Worm (Caenorhabditis elegans) whole organism, midembryonic: ENCODE results near the gene R52.6.

Experiments
- T22C8.4 ChIP-seq: fragments of 200-800 bp; sonication (Bioruptor generic); IDR thresholded peaks from 2 replicates; pipeline ENCODE4 v1.3.6; 2022; ENCODE audit warnings: missing genetic modification characterization, missing compliant biosample characterization
- cog-1 ChIP-seq: sonication (generic microtip); optimal IDR thresholded peaks from 2 replicates; lab custom pipeline; 2016; ENCODE audit warnings: missing genetic modification characterization, missing compliant biosample characterization
- flt-1 ChIP-seq: fragments of 200-800 bp; sonication (Bioruptor generic); IDR thresholded peaks from 2 replicates; pipeline ENCODE4 v1.3.6; 2022; ENCODE audit warnings: missing genetic modification characterization, missing compliant biosample characterization
- klf-2 ChIP-seq: fragments of 200-800 bp; sonication (Bioruptor generic); conservative IDR thresholded peaks from 2 replicates; pipeline ENCODE4 v1.3.6; 2022; ENCODE audit warnings: missing genetic modification reagents, missing genetic modification characterization, missing compliant biosample characterization
- med-1 ChIP-seq: sonication (generic microtip); optimal IDR thresholded peaks from 2 replicates; lab custom pipeline; 2017; ENCODE audit warnings: missing genetic modification characterization, mild to moderate bottlenecking, missing compliant biosample characterization, antibody characterized with exemption, missing genetic modification reagents; ENCODE audit not compliant: insufficient read depth
- ref-1 ChIP-seq: fragments of 200-800 bp; sonication (Bioruptor generic); conservative IDR thresholded peaks from 2 replicates; pipeline ENCODE4 v1.3.6; 2022; ENCODE audit warnings: missing genetic modification reagents, missing genetic modification characterization, missing compliant biosample characterization
- tab-1 ChIP-seq: fragments of 200-800 bp; sonication (Bioruptor generic); IDR thresholded peaks from 2 replicates; pipeline ENCODE4 v1.3.6; 2022; ENCODE audit warnings: missing genetic modification characterization, missing compliant biosample characterization
- ztf-23 ChIP-seq: fragments of 200-800 bp; sonication (Bioruptor generic); IDR thresholded peaks from 2 replicates; pipeline ENCODE4 v1.3.6; 2022; ENCODE audit warnings: missing genetic modification reagents, missing genetic modification characterization, missing compliant biosample characterization
- ztf-29 ChIP-seq: fragments of 200-800 bp; sonication (Bioruptor generic); IDR thresholded peaks from 2 replicates; pipeline ENCODE4 v1.3.6; 2022; ENCODE audit warnings: missing genetic modification reagents, missing genetic modification characterization, missing compliant biosample characterization

R52.6 gene

DNA sequence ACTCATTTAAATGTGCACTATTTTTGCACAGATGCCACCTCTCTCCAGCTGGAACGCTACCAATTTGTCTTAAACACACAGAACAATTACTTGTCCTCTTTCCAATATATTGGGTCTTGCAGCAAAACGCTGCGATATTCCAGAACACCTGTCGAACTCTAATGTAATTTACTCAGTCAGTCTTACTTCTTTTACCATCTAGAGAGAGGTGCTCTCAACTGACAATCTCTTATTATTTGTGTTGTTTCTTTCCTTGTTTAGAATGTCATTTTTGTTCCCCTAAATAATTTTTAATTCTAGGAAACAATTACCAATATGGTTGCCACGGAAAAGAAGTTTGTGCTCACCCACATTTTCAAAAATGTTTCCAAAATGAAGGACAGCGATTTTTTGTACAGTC is 17.9 kb upstream of the R52.6 start, which contains the start of gene sdz-28:
sdz-28 (plus strand) TSS at position 301 of the 400 bp plus-strand sequence.
- TF ChIP-seq ref-1, result no peak
- TF ChIP-seq flt-1 (GFP tag; lab: Robert Waterston, UW), result no peak

DNA sequence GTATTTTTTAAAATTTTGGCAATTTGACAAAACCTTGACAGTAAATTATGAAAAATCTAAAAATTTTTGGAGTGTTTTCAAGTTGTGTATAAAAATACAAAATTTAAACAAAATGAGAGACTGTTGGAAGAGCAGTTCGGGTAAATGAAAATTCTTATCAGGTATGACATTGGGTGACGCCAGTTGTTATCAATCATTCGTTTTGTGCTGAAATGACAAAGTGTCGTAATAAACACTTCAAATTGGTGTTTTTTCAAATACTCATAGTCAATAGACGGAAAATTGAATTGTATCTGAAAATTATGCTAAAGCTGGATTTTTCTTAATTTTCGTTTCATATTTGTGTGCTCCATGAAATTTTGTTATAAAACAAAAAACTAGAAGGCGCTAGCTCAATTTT is 9.9 kb upstream of the R52.6 start:
- TF ChIP-seq tab-1 (GFP tag; lab: Robert Waterston, UW) (no peak), ztf-23 (GFP tag; lab: Robert Waterston, UW) (no peak), klf-2 (GFP tag; lab: Robert Waterston, UW) (no peak), med-1 (no peak), ref-1 (no peak), T22C8.4 (GFP tag; lab: Robert Waterston, UW) (no peak), flt-1 (GFP tag; lab: Robert Waterston, UW) (no peak), cog-1 (tag; lab: Kevin White, UChicago) (no peak), ztf-29 (GFP tag; lab: Robert Waterston, UW) (no peak)

DNA sequence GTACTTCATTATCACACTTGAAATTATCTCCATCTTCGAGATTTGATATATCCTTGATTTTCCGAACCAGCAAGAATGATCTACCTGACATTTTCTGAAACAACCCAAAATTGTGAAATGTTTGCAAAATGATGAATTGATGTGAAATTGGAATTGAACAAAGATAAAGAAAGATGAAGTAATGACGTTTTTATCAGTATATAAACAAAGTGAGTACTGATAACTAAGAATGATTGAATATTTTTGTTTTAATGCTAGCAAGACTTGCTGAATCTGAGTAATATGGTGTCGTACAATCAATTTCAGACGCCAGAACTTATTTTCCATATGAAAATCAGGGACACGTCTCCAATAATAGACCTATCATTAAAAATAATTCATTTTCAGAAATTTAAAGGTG is 9.2 kb upstream of the R52.6 start, which contains the start of gene math-37:
math-37 (minus strand) TSS at position 101 of the 400 bp plus-strand sequence.
- TF ChIP-seq tab-1 (GFP tag; lab: Robert Waterston, UW) (no peak), cog-1 (tag; lab: Kevin White, UChicago) (no peak)

DNA sequence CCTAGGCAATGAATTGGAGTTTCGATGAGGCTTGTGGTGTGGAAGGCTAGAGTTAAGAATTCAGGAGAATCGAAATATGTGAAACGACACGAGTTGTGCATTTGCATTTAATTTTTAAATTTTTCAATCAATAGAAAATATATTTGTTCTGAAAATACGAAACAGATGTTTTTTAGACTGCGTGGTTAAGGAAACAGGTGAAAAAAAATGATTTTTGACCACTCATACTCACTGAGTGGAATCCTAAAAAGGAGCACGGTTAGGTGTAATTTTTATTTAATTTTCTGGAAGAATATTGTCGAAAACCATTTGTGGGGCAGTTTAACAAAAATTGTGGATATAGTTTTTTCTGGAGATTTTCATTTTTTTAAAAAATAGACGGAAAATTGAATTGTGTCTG is 3.9 kb upstream of the R52.6 start, which contains the start of gene srh-195:
srh-195 (minus strand) TSS at position 101 of the 400 bp plus-strand sequence.
- TF ChIP-seq T22C8.4 (GFP tag; lab: Robert Waterston, UW), result no peak
- no peak for TF ChIP-seq med-1
- TF ChIP-seq flt-1 (GFP tag; lab: Robert Waterston, UW), result no peak
- no peak for TF ChIP-seq cog-1 (tag; lab: Kevin White, UChicago)
- no peak for TF ChIP-seq tab-1 (GFP tag; lab: Robert Waterston, UW)
- TF ChIP-seq klf-2 (GFP tag; lab: Robert Waterston, UW), result no peak
- no peak for TF ChIP-seq ref-1
- no peak for TF ChIP-seq ztf-29 (GFP tag; lab: Robert Waterston, UW)
- no peak for TF ChIP-seq ztf-23 (GFP tag; lab: Robert Waterston, UW)

DNA sequence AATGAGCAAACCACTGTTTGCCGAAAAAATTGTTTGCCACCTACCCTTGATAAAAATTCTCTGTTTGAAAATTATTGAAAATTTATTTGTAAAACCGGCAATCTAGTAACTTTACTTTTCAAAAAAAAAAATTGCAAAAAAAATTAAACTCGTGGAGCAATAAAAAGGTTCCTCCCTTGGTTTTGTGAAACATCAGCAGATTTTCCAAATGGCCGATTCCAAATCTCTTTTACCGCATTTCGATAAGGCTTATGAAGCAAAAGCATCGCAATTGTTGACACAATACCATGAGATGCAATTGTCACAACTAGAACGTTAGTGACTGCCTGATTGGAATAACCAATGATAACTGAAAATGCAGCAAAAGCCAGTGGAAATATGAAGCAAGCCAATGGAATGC is 1.6 kb upstream of the R52.6 start:
- no peak for TF ChIP-seq ref-1
- TF ChIP-seq med-1, result no peak
- TF ChIP-seq ztf-29 (GFP tag; lab: Robert Waterston, UW), result no peak
- no peak for TF ChIP-seq klf-2 (GFP tag; lab: Robert Waterston, UW)
- TF ChIP-seq ztf-23 (GFP tag; lab: Robert Waterston, UW), result no peak
- no peak for TF ChIP-seq flt-1 (GFP tag; lab: Robert Waterston, UW)
- no peak for TF ChIP-seq tab-1 (GFP tag; lab: Robert Waterston, UW)
- TF ChIP-seq cog-1 (tag; lab: Kevin White, UChicago), result no peak
- no peak for TF ChIP-seq T22C8.4 (GFP tag; lab: Robert Waterston, UW)

DNA sequence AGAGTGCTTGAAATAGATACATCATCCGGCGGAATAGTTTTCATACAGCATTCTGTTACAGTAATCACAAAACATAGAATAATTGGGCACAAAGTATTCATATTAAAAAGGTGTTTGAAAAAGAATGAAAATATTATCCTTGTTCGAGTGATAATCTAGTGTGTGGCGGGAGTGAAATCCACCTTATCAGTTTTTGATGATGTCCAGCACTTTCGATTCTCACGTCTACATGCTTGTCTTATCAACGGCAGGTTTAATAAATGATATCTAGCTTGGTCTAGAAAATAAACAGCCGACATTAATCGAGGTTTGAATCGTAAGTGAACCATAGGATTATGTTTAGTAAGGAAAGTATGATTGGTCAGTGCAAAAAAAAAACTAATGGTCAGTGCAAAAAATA is 2.9 kb downstream of the R52.6 start, which contains the start of gene R52.5:
R52.5 (minus strand) TSS at position 101 of the 400 bp plus-strand sequence.
- TF ChIP-seq ztf-23 (GFP tag; lab: Robert Waterston, UW) (no peak), tab-1 (GFP tag; lab: Robert Waterston, UW) (no peak), ref-1 (no peak), med-1 (no peak), T22C8.4 (GFP tag; lab: Robert Waterston, UW) (no peak)

DNA sequence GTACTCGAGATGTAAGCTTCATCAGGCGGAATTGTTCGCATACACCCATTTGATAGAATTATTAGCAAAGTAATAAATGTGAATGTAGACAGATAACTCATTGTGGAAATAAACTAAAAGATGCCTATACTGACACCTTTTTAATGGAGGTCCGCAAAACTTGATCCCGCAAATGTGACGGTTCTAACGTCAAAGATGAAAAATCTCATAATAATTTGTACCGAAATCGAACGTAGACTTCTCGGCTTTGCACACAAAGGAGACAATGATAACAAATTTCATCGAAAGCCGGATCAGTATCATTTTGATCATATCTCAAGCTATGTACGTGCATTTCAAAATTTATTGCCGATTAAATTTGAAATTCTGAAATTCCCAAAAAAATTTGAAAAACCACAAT is 4.6 kb downstream of the R52.6 start, which contains the start of gene R52.4:
R52.4 (minus strand) TSS at position 101 of the 400 bp plus-strand sequence.
- TF ChIP-seq ref-1, result no peak
- no peak for TF ChIP-seq med-1
- TF ChIP-seq cog-1 (tag; lab: Kevin White, UChicago), result no peak
- TF ChIP-seq tab-1 (GFP tag; lab: Robert Waterston, UW), result no peak
- TF ChIP-seq flt-1 (GFP tag; lab: Robert Waterston, UW), result no peak
- TF ChIP-seq T22C8.4 (GFP tag; lab: Robert Waterston, UW), result no peak
- no peak for TF ChIP-seq ztf-23 (GFP tag; lab: Robert Waterston, UW)
- TF ChIP-seq klf-2 (GFP tag; lab: Robert Waterston, UW), result no peak
- no peak for TF ChIP-seq ztf-29 (GFP tag; lab: Robert Waterston, UW)

DNA sequence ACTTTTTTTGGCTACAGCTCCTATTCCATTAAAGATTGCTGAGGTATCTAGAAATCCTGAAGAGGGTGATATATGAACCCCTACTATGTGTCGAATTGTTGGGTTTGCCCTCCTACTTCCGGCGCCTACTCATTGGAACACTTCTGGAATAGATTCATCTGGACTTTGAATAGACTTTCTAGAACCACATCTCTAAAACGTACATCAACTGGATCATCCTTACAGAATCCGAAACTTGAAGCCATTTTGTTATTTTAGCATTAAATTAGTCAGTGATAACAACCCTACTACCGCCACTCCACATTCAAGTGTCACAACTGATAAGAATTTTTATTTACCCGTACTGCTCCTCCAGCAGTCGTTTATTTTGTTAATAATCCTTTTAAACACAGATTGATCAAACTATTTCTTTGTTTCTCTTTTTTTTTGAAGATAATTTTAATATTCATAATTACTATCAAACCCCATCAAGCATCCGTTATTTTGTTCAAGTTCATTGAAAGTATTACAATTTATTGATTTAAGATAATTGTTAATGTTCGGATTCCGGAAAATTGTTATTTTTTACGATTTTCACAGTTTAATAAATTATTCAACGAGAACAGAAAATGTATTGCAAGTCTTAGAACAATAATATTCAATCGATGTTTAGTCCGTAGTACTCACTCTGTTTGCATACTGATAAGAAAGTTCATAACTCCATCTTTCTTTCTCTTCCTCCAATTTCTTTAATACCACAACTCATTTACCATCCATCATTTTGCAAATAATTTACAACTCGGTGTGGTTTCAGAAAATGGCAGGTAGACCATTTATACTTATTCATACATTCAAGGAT is 13.5 kb downstream of the R52.6 start, which contains the start of gene math-42:
math-42 (plus strand) TSS at position 788 of the 838 bp plus-strand sequence.
- TF ChIP-seq cog-1 (tag; lab: Kevin White, UChicago) (no peak), med-1 (no peak), klf-2 (GFP tag; lab: Robert Waterston, UW) (no peak), flt-1 (GFP tag; lab: Robert Waterston, UW) (no peak), tab-1 (GFP tag; lab: Robert Waterston, UW) (no peak)

DNA sequence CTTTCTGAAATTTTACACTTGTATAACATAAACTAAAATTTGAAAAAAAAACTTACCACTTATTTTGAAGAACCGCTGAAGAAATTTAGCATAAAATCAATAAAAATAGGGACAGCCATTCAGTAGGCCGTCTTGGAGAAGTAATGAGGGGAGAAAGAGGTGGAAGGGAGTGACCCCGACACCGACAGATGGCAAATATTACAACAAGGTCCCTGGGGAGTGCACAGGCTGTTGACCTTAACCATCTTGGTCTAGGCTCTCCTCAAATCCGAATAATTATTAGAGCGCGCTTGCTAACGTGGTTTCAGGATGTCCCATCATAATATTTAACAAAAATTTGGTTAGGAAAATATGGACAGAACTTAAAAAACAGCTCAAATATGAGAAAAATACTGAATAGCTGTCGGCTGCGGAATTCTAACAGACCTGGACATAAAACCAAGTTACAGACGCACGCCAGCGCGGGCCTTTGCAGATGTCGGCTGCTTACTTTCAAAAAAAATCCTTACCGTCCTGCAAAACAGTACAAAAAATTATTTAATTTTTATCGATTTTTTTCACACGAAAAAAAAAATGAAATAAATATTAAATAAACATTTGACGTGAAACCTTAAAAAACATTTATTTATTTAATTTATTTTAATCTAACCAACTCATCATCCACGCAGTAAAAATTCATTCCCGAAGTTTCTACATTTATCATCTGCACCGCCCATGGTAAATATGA is 17.8 kb downstream of the R52.6 start, which contains the start of gene T16A1.2:
T16A1.2 (plus strand) TSS at position 677 of the 727 bp plus-strand sequence.
- TF ChIP-seq ztf-23 (GFP tag; lab: Robert Waterston, UW) (no peak), ref-1 (no peak), ztf-29 (GFP tag; lab: Robert Waterston, UW) (no peak), cog-1 (tag; lab: Kevin White, UChicago) (no peak), T22C8.4 (GFP tag; lab: Robert Waterston, UW) (no peak), med-1 (no peak), flt-1 (GFP tag; lab: Robert Waterston, UW) (no peak), klf-2 (GFP tag; lab: Robert Waterston, UW) (no peak), tab-1 (GFP tag; lab: Robert Waterston, UW) (no peak)
